Worm (Caenorhabditis elegans): ENCODE data around the gene cyp-14A3.

Gene cyp-14A3

DNA sequence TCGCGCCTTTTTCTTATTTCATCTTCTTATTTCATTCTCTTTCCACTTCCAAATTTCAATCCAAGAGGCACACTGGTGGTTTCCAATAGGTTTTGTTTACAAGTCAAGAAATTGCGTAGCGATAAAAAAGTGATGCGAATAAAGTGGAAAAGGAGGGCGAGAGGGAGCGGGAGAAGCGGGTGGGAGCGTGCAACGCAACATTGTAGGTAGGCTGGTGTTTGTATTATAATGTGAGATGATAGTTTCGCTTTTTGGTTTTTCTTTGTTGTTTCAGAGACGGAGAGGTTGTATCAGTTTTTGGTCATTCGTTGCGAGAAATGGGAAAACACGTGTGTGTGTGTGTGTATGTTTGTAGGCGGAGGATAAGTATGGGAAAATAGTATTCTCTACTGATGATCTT is 23.8 kb downstream of the cyp-14A3 start:
- no peak for TF ChIP-seq unc-39 (tag; optimal IDR thresholded peaks at IDR 0.05)
- TF ChIP-seq ces-1 (GFP tag; optimal IDR thresholded peaks at IDR 0.05): no peak
- no peak for TF ChIP-seq mab-5 (tag; optimal IDR thresholded peaks at IDR 0.05)
- no peak for TF ChIP-seq elt-3 (tag; optimal IDR thresholded peaks at IDR 0.05)
- TF ChIP-seq mls-2 (tag; optimal IDR thresholded peaks at IDR 0.05): no peak
- no peak for TF ChIP-seq elt-1 (tag; optimal IDR thresholded peaks at IDR 0.05; ENCODE audit: borderline replicate concordance, insufficient read depth)
- TF ChIP-seq bed-3 (GFP tag; optimal IDR thresholded peaks at IDR 0.05): no peak
- TF ChIP-seq tbx-8 (GFP tag; optimal IDR thresholded peaks at IDR 0.05): no peak
- TF ChIP-seq drap-1 (GFP tag; optimal IDR thresholded peaks at IDR 0.05): no peak
- TF ChIP-seq unc-120 (tag; optimal IDR thresholded peaks at IDR 0.05; ENCODE audit: poor library complexity, severe bottlenecking): no peak
- no peak for TF ChIP-seq cnd-1 (tag; optimal IDR thresholded peaks at IDR 0.05)
- TF ChIP-seq lin-13 (tag; optimal IDR thresholded peaks at IDR 0.05): no peak
- TF ChIP-seq pha-4 (tag; optimal IDR thresholded peaks at IDR 0.05): no peak

DNA sequence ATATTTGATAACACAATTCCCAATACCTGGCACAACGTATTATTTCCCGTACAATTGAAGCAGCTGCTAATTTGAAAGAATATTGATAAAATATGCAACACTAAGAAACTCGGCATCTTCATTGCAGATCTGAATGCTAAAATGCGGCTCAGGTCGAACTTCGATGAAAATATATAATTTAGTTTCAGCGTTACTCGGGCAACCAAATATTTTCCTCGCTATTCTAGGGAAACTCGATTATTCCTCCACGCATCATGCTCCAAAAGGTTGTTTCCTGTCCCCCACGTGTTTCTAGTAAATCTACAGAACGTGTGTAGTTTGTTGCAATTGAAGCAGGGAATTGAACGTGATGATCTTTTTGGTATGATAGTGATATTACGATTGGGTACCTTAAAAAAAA is 24.9 kb downstream of the cyp-14A3 start:
- TF ChIP-seq cnd-1 (tag; optimal IDR thresholded peaks at IDR 0.05): no peak
- TF ChIP-seq unc-62 (GFP tag; optimal IDR thresholded peaks at IDR 0.05): no peak
- no peak for TF ChIP-seq zip-8 (tag; optimal IDR thresholded peaks at IDR 0.05)
- no peak for TF ChIP-seq ceh-39 (tag; optimal IDR thresholded peaks at IDR 0.05)
- no peak for TF ChIP-seq mls-2 (tag; optimal IDR thresholded peaks at IDR 0.05)
- no peak for TF ChIP-seq tbx-8 (GFP tag; optimal IDR thresholded peaks at IDR 0.05)
- TF ChIP-seq nhr-76 (tag; optimal IDR thresholded peaks at IDR 0.05): no peak
- no peak for TF ChIP-seq unc-120 (tag; optimal IDR thresholded peaks at IDR 0.05; ENCODE audit: poor library complexity, severe bottlenecking)
- TF ChIP-seq elt-3 (tag; optimal IDR thresholded peaks at IDR 0.05): no peak
- no peak for TF ChIP-seq pha-4 (tag; optimal IDR thresholded peaks at IDR 0.05)
- TF ChIP-seq nhr-237 (tag; optimal IDR thresholded peaks at IDR 0.05): no peak
- no peak for TF ChIP-seq mep-1 (tag; optimal IDR thresholded peaks at IDR 0.05)
- no peak for TF ChIP-seq ztf-11 (tag; optimal IDR thresholded peaks at IDR 0.05)
- TF ChIP-seq ces-1 (GFP tag; optimal IDR thresholded peaks at IDR 0.05): no peak
- no peak for TF ChIP-seq flh-1 (GFP tag; optimal IDR thresholded peaks at IDR 0.05)
- no peak for TF ChIP-seq nhr-28 (tag; optimal IDR thresholded peaks at IDR 0.05)
- TF ChIP-seq sptf-1 (tag; optimal IDR thresholded peaks at IDR 0.05): no peak
- TF ChIP-seq bed-3 (GFP tag; optimal IDR thresholded peaks at IDR 0.05): no peak

DNA sequence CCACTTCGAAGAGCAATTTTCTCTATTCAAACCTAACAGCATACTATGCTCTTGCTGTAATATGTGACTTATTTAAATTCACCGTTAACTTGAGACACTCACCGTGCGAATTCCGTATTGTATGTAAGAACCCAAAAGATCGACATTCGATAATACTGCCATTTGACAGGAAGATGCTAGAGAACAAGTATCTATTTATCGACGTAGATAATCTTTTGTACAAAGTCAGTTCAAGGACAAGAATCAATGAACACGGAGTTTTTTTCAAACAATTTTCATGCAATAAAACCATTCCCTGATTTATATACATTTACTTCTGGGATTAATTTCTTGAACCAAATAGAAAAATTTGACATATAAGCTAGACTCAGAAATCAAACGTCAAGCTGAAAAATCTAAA is 25.7 kb downstream of the cyp-14A3 start, which contains the start of gene K08H2.7:
Gene K08H2.7 (minus strand): TSS at position 173 of the 400 bp plus-strand sequence.
- no peak for TF ChIP-seq sem-2 (GFP tag; optimal IDR thresholded peaks at IDR 0.05)
- TF ChIP-seq ceh-39 (tag; optimal IDR thresholded peaks at IDR 0.05): no peak
- TF ChIP-seq elt-1 (tag; optimal IDR thresholded peaks at IDR 0.05; ENCODE audit: borderline replicate concordance, insufficient read depth): peak; percentile 38
- no peak for TF ChIP-seq mep-1 (tag; optimal IDR thresholded peaks at IDR 0.05)
- no peak for TF ChIP-seq pha-4 (tag; optimal IDR thresholded peaks at IDR 0.05)

DNA sequence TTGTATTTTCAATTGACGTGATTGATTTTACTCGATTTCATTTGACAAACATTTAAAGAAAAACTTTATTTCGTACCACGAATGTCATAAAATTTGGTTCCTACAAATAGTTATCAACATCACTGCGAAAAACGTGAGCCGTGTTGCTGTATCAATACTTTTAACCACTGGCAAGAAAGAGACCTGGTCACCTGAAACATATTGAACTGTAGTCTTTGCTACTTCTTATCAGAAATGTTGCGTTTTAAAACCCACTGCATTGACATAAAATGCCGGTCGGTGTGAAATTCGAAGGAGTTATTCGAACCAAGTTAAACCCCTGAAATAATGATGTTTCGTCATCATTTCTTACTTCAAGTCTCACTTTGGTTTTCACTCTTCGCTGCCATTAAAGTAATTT is 26.4 kb downstream of the cyp-14A3 start:
- TF ChIP-seq drap-1 (GFP tag; optimal IDR thresholded peaks at IDR 0.05) (no peak), lin-13 (tag; optimal IDR thresholded peaks at IDR 0.05) (no peak), unc-39 (tag; optimal IDR thresholded peaks at IDR 0.05) (no peak), ceh-83 (GFP tag; optimal IDR thresholded peaks at IDR 0.05) (no peak), nhr-12 (tag; optimal IDR thresholded peaks at IDR 0.05) (no peak), blmp-1 (tag; optimal IDR thresholded peaks at IDR 0.05) (no peak), flh-1 (GFP tag; optimal IDR thresholded peaks at IDR 0.05) (no peak), cnd-1 (tag; optimal IDR thresholded peaks at IDR 0.05) (no peak), mls-2 (tag; optimal IDR thresholded peaks at IDR 0.05) (no peak), M03D4.4 (tag; optimal IDR thresholded peaks at IDR 0.05) (no peak), ces-1 (GFP tag; optimal IDR thresholded peaks at IDR 0.05) (no peak), mab-5 (tag; optimal IDR thresholded peaks at IDR 0.05) (no peak), sem-2 (GFP tag; optimal IDR thresholded peaks at IDR 0.05) (no peak), pha-4 (tag; optimal IDR thresholded peaks at IDR 0.05) (no peak), unc-120 (tag; optimal IDR thresholded peaks at IDR 0.05; ENCODE audit: poor library complexity, severe bottlenecking) (no peak)

DNA sequence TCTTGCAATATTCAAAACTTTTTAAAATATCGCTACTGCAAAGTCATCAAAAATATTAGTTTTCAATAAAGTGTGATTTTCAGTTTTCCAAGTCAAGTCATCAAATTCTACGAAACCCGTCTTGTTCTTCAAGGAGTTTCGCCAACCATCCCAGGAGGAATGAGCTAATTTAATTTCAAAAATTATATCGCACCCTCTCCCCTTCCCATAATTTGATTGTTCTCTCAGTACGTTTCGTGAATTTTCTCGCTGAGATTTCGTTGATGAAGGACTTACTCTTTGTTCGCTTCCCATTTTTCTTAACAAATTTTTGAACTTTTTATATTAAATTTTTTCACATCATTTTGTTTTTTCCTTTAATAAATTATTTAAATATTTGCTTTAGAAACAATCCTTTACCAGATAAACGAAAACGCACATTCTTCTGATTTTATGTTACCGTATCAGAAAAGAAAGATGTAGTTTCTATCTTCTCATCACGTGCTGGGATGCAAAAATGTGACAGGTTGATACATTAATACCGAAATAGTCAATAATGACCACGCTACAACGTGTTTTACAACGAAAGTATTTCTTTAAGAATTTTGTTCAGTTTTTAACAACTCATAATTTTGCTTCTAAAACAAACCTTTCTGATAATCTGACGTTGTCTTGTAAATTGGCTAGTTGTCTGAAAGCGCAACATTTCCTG is 27.2 kb downstream of the cyp-14A3 start:
- TF ChIP-seq nhr-28 (tag; optimal IDR thresholded peaks at IDR 0.05) (no peak), ces-1 (GFP tag; optimal IDR thresholded peaks at IDR 0.05) (peak; percentile 99)

DNA sequence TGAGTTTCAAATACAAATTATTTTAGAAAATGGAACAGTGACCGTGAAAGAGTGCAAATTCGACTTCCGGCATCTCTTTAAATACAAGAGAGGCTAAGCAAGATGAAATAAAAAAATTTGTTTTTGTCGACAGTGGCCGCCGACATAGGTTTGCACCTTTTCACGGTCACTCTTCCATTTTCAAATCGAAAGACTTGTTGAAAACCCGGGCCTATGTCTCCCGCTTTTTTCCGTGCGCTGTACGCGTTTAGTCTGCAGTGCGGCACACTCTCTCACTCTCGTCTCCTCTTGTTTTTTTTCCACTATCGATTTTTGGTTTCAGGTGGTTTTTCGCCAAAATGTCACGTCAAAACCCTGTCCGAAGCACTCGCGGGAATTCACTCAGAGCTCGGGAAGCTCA is 28.9 kb downstream of the cyp-14A3 start, which contains the start of gene hpl-1:
Gene hpl-1 (plus strand): TSS at position 301 of the 400 bp plus-strand sequence.
- TF ChIP-seq ztf-11 (tag; optimal IDR thresholded peaks at IDR 0.05) (no peak), lin-13 (tag; optimal IDR thresholded peaks at IDR 0.05) (no peak), tbx-8 (GFP tag; optimal IDR thresholded peaks at IDR 0.05) (no peak), lsy-2 (tag; optimal IDR thresholded peaks at IDR 0.05) (no peak), cnd-1 (tag; optimal IDR thresholded peaks at IDR 0.05) (no peak), pha-4 (tag; optimal IDR thresholded peaks at IDR 0.05) (no peak), unc-39 (tag; optimal IDR thresholded peaks at IDR 0.05) (no peak)
